Worm (Caenorhabditis elegans) whole organism, dauer: Measurements from ENCODE around the gene ZK896.1.

Experiments used
- unc-62 ChIP-seq: sonication (generic microtip); optimal IDR thresholded peaks from 2 replicates; lab custom pipeline; 2017; ENCODE audit warnings: missing biosample characterization, missing genetic modification reagents, missing genetic modification characterization

The ZK896.1 gene

DNA sequence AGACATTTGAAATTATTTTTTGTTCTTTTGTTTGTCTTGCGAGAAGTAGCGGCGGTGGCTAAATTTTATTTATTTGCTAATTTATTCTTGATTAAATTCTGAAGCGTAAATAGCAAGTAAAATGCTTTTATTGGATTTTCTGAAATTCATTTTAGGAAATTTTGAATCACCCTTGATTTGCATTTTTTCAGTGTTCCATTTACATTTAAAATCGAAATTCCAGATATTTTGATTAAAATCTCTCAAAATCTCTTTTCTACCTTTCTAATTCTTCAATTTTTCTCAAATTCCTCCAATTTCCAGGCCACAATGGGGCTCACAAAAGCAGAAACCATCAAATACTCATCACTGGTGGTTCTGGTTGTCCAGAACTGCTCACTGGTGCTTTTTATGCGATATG lies 19.9 kb downstream of the ZK896.1 start, which contains the start of gene nstp-5:
nstp-5 (plus strand) TSS at position 301 of the 400 bp plus-strand sequence.
- no peak for TF ChIP-seq unc-62 (GFP tag; lab: Kevin White, UChicago)

DNA sequence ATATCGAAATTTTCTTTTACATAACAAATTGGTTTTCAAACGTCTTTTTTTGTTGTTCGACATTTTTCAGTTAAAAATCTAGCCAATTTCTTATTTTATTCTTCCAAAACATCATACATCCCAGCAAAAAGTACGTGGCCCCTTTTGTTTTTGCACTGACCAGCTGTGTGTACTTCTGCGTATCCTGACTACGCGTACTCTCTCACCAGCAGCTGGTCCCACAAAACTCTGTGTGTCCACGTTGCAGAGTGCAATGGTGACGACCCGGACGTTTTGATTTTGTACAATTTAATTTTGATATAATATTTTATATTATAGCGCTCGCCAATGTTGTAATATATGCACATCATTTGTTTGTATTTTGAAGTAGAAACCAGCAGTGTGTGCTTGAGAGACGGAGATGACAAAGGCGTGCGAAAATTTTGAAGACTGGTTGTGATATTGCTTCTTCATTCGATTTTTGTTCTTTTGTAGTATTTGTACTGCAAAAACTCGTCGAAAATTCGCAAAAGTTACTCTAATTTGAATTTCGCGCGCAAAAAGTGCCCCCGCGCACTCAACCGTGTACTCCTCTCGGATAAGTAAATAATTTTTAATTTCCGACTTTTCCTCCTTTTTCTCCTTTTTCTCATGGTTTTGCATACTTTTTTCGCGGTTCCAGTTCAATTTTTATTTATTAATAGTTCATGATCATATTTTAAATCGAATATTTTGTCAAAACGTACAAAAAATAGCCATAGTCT lies 20.6 kb downstream of the ZK896.1 start:
- TF ChIP-seq unc-62 (GFP tag; lab: Kevin White, UChicago): no peak

DNA sequence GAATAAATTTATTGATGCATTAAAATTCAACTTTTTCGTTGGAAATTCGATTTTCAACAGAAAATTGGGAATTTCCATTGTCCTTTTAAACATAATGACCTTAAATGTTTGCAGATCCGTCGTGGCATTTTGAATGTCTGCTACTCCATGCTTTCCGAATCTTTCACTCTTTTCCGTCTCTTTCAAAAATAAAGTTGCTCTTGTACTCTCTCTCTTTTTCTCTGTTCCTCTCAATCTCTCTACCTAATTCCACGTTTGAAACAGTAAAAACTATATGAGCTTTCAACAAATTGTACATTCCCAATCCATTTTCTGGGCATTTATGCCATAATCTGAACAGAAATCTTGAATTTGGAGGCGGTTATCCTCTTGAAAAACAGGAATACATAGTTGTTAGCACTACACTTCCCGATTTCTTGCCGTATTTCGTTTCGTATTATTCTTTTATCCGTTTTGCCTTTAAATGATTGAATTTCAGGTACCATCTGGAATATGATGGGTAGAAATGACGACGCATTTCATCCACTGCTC lies 26.1 kb downstream of the ZK896.1 start, which contains the start of gene srf-3:
srf-3 (plus strand) TSS at position 481 of the 531 bp plus-strand sequence.
- TF ChIP-seq unc-62 (GFP tag; lab: Kevin White, UChicago): no peak

DNA sequence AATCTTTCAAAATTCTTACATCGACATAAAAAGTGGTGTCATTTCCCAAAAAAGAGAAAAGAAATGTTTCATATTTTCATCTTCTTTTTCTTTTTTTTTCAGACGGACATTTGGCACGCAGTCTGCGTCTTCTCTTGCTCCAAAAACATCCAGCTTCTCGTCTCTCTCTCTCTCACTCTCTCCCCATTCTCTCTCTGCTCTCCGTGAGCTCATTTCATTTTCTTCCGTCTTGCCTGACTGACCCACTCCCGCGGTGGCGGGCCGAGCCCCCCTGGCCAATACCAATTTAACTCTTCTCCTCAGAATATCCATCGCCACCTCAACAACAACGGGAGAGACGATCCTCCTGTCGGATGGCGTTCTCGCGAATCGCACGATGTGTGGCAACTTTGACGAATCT lies 29.6 kb downstream of the ZK896.1 start, which contains the start of gene txt-19:
txt-19 (plus strand) TSS at position 304 of the 400 bp plus-strand sequence.
- TF ChIP-seq unc-62 (GFP tag; lab: Kevin White, UChicago): no peak

DNA sequence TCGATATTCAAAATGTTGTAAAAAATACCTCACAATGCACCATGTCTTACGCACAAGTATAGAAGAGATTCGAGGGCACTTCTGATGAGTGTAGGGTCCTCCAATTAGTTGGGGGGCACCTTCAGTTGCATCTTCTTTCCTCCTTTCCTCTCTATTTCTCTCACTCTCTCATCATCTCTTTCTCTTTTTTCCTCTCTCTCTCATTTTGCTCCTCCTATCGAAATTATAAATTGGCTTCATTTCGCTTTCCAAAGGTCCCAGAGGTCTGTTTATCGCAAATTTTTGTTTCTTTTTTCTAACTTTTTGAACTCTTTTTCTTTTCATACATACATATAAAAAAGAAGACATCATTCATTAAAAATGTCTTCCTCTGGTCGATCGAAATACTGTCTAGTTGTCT lies 32.3 kb downstream of the ZK896.1 start:
- TF ChIP-seq unc-62 (GFP tag; lab: Kevin White, UChicago): no peak

DNA sequence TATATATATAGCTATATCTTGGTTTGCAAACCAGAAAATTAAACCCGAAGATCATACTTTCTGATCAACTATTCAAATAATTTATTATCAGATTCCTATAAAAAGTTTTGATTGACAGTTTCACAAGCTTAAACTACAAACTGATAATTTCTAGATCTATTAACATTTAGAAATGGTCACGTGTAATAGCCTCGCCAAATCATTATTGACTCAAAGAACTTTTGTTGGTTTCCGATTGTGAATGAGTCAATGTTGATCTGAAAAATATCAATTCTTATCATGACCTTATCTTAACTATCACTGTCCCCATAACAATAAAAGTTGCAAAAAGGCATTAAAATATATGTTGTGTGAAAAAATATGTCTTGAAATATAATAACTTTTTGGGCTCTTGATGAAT lies 33.0 kb downstream of the ZK896.1 start:
- no peak for TF ChIP-seq unc-62 (GFP tag; lab: Kevin White, UChicago)

DNA sequence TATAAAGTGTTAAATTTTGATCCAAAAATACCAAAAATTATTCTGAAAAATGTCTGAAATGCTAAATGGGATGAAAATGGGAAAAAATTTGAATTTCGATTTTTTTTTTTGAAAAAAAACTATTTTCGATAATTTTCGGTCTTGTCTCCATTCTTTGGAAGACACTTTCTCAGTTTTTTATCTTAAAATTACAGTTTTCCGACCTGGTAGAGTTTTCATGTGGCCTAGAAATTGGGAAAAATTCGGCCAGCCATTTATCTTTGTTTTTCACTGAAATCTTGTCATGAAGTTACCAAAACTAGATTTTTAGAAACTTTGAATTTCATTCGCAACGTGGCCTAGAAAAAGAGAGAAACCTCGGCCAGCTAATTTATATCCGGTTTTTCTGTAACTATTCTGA lies 34.3 kb downstream of the ZK896.1 start:
- no peak for TF ChIP-seq unc-62 (GFP tag; lab: Kevin White, UChicago)

DNA sequence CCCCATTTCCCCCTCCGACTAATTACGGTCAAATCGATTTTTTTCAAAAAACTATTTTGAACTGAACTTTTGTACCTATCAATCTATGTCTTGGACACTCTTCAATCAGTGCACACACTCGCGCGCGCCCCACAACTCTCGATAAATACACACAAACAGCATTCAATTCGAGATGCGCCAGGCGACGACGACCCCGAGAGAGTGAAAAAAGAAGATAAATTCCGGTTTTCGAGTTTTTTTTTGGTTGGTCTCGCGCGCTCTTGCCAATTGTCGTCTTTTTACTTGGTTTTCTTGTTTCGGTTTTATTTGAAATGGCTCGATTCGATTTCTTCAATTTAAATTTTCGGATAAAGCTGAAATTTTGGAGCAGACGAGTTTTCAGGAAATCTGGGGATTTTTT lies 34.8 kb downstream of the ZK896.1 start:
- TF ChIP-seq unc-62 (GFP tag; lab: Kevin White, UChicago): no peak

DNA sequence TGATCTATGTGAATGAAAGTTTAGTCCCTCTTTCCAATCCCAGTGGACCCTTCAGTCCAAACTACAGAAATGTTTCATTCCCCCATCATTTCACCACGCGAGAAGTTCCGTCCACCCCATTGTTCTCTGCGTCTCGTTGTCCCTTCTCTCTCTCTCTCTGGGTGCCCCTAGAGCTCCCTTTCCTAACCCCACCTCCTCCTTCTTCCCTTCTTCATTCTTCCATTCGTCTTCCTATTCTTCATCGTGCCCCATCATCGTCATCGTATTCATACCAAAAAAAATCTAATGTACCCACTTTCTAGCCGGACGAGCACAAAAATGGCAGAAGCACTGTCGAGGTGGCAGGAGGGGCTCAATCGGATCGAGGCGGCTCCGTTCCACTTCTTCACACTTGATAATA lies 39.0 kb downstream of the ZK896.1 start, which contains the start of gene M02B1.3:
M02B1.3 (plus strand) TSS at position 301 of the 400 bp plus-strand sequence.
- no peak for TF ChIP-seq unc-62 (GFP tag; lab: Kevin White, UChicago)

DNA sequence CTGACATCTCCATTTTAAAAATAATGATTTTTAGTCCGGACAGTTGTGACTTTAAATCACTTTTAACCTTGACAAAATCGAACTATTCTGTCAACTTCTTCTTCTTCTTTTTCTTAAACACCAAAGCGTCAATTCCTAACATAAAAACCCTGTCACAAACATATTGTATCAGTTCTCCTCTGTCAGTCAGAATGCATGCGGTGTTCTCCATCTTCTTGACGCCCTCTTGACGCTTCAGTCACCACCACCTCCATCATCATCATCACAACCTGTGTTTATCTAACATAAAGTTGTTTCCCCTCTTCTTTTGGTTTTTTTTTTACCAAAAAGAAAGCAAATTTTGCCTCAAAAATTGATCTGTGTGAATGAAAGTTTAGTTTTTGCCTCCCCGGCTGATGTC lies 39.8 kb downstream of the ZK896.1 start:
- no peak for TF ChIP-seq unc-62 (GFP tag; lab: Kevin White, UChicago)

DNA sequence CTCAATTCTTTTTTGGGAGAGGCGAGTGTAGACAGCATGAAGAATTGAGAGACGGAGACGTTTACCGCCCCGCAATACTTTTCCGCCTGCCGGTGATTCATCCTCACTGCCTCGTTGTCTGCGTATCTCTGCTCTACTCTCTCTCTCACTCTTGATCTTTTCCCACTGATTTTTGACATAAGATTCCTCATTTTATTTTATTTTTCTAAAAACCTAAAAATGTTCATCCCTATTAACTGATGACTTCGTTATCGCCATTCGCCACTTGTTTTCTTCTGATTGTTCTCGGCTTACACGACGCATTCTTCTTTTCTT lies 40.8 kb downstream of the ZK896.1 start:
- TF ChIP-seq unc-62 (GFP tag; lab: Kevin White, UChicago): no peak

DNA sequence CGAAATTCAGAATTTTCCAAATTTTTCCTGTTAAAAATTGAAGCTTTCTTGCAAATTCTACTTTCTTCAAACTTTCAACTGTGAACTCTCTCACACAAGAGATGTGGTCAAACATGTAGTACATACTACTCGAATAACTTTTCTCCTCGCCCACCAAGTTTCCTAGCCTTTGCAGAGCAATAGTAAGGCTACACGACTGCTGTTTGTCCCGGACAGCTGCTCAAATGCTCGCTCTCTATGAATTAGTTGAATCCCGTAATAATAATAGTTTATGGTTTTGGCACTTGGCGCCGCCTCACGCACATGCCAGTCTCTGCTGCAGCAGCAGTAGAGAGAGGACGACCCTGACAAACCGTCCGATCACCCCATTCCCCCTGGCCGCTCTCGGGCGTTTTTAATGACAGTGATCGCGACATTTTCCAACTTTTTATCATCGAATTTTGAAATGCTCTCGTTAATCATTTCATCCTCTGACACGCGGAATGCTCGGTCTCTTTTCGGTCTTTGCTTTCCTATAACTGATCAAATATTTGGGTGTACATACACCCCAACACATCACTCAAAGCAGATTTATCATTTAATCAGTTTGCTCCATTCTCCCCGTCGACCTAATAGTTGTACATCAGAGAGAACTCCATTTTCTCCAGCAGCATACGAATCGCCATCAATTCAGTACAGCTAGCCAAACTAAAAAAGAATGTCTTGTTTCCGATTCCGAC lies 41.3 kb downstream of the ZK896.1 start:
- no peak for TF ChIP-seq unc-62 (GFP tag; lab: Kevin White, UChicago)

DNA sequence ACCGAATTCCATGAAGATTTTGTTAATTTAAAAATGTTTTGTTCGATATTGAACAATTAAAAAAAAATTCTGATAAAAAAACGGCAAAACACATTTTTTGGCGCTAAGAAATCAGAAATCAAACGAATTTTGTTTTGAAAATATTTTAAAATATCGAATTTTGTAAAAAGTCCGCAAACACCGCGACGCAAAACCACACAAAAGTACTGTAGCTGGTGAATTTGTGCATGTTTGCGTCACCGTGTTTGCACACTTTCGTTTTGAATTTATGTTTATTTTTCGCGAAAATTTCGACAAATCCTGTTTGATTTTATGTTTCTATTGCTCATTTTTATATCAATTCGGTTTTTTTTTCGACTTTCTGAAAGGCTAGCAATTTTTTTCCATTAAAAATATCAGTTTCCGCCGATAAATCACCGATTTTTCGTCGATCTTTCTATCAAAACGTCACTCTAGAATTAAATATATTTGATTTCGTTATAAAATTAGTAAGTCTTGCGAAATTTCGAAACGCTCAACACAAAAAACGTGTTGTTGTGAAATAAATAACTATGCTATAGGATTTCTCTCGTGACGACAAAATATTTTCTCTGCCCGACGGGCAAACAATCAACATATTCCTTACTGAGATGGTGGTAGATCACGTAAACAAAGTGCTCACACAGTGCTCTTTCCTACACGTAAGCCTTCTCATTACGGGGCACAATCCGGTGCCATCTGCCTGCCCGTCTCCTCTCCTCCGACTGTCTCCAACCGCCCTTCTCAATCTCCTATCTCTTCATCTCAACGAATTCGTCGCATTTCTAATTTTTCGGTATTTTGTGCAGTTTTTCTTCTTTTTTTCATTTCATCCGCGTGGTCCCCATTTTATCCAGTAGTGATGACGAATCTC lies 43.3 kb downstream of the ZK896.1 start:
- TF ChIP-seq unc-62 (GFP tag; lab: Kevin White, UChicago): no peak

DNA sequence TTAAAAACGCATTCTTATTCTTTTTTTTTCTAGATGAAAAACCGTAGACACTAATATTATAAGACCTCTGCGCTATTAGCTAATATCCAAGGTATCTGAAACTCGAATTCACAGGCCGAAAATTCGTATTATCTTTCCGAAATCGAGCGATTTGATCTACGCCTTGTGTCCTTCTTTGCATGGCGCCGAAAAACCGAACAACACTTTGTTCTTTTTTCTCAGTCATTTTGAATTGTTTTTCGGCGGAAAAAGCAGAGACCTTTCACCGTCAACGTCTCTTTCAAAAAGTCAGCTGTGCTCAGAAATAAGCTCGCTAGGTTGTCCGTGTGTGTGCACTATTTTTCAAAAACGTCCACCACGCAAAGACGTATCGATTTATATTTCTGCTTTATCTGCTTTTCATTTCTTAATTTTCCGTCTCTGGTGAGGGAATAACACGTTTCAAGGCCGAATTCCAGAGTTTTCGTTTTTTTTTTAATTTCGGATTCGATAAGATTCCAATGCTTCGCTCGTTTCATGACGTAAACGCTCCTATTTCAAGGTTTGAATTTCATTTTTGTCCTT lies 44.2 kb downstream of the ZK896.1 start:
- TF ChIP-seq unc-62 (GFP tag; lab: Kevin White, UChicago): no peak

DNA sequence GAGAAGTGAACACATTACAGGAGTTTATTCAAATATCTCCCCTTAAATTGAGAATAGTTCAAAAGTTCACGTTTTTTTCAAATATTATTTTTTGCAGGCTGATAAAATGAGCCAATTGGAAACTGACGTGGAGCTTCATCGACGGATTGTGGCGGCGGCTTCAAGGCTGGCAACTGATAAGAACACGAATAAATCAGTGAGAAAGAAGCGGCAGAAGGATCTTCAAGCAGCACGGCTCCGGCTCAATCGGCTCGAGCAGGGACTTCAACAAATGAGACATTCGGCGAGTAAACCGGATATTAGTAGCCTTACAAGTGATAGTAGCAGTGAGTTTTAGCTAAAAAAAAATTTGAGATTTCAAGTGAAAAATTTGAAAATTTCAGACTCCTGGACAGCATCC lies 49.9 kb downstream of the ZK896.1 start, which contains the start of gene M02B1.4:
M02B1.4 (minus strand) TSS at position 9 of the 400 bp plus-strand sequence.
- TF ChIP-seq unc-62 (GFP tag; lab: Kevin White, UChicago): no peak
